Fruit fly (Drosophila melanogaster): Measurements from ENCODE around the gene AdamTS-B.

Gene AdamTS-B

DNA sequence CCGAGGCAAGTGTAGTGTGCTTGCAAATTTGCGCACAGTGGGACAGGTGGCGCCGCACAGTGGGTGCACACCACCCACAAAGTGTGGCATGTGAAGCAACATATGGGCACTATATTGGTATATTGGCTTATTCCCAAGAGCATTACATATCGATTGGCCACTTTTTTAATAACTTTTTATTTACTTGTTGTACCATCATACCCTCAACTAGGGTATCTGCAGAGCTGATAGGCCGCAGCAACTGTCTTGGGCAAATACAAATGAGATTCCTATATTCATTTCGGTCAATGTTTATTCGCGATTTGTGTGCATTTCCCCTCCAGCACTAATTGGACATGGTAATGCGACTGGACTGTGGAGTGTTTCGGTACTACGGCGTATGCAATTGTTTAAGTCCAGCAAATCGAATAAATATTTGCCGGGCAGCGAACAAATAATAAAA lies 26.4 kb downstream of the AdamTS-B start (continued):
- peak; percentile 64; the same call in 1 of the 2 replicates for TF ChIP-seq CG14014 (GFP tag; IDR thresholded peaks at IDR 0.05)
- TF ChIP-seq Side (GFP tag; optimal IDR thresholded peaks at IDR 0.05) = no peak
- peak; percentile 21 for TF ChIP-seq CG16863 (GFP tag; optimal IDR thresholded peaks at IDR 0.05)
- 0 out of 3 replicates have a peak, but pooled peaks have one; percentile 46 for TF ChIP-seq CG2889 (GFP tag; IDR thresholded peaks at IDR 0.05)
- TF ChIP-seq Bgb (GFP tag; IDR thresholded peaks at IDR 0.05; ENCODE audit: partially characterized antibody) = no peak
- TF ChIP-seq gro (GFP tag; optimal IDR thresholded peaks at IDR 0.05) = no peak
- TF ChIP-seq Pdp1 (GFP tag; optimal IDR thresholded peaks at IDR 0.05) = peak; percentile 45 to 64
- no peak for TF ChIP-seq CG10147 (GFP tag; optimal IDR thresholded peaks at IDR 0.05)
- TF ChIP-seq sob (GFP tag; IDR thresholded peaks at IDR 0.05) = peak; percentile 16; the same call in 1 of the 2 replicates
- peak; percentile 31 for TF ChIP-seq Fer3 (tag; optimal IDR thresholded peaks at IDR 0.05)
- peak; percentile 8 for TF ChIP-seq btn (GFP tag; optimal IDR thresholded peaks at IDR 0.05)
- TF ChIP-seq pho (GFP tag; optimal IDR thresholded peaks at IDR 0.05) = no peak
- TF ChIP-seq CG12659 (GFP tag; optimal IDR thresholded peaks at IDR 0.05) = no peak
- peak; percentile 64 for TF ChIP-seq wor (GFP tag; IDR thresholded peaks at IDR 0.05)
- TF ChIP-seq inv (GFP tag; IDR thresholded peaks at IDR 0.05; ENCODE audit: partially characterized antibody) = no peak
- peak; percentile 65 for TF ChIP-seq CG8944 (GFP tag; optimal IDR thresholded peaks at IDR 0.05)
- no peak for TF ChIP-seq cas (GFP tag; IDR thresholded peaks at IDR 0.05)
- TF ChIP-seq Rfx (GFP tag; IDR thresholded peaks at IDR 0.05) = peak; percentile 45; the same call in 1 of the 2 replicates
- TF ChIP-seq CG11560 (tag; IDR thresholded peaks at IDR 0.05) = no peak; the same call in 2 of the 3 replicates
- no peak for TF ChIP-seq luna (GFP tag; optimal IDR thresholded peaks at IDR 0.05)
- TF ChIP-seq CG1647 (GFP tag; optimal IDR thresholded peaks at IDR 0.05) = peak; percentile 1
- TF ChIP-seq CG12744 (GFP tag; optimal IDR thresholded peaks at IDR 0.05) = no peak
- TF ChIP-seq CG2875 (GFP tag; optimal IDR thresholded peaks at IDR 0.05) = peak; percentile 72
- no peak for TF ChIP-seq BEAF-32 (GFP tag; optimal IDR thresholded peaks at IDR 0.05)
- TF ChIP-seq CG3995 (GFP tag; optimal IDR thresholded peaks at IDR 0.05) = no peak
- TF ChIP-seq CG8089 (GFP tag; optimal IDR thresholded peaks at IDR 0.05) = peak; percentile 35
- peak; percentile 43 for TF ChIP-seq az2 (GFP tag; optimal IDR thresholded peaks at IDR 0.05)
- TF ChIP-seq CG4820 (GFP tag; optimal IDR thresholded peaks at IDR 0.05) = peak; percentile 23
- TF ChIP-seq Dad (GFP tag; optimal IDR thresholded peaks at IDR 0.05) = peak; percentile 7
- TF ChIP-seq CG13424 (tag; optimal IDR thresholded peaks at IDR 0.05) = peak; percentile 47
- peak; percentile 54; the same call in 1 of the 3 replicates for TF ChIP-seq ken (GFP tag; IDR thresholded peaks at IDR 0.05)
- peak; percentile 64 for TF ChIP-seq gsb-n (tag; optimal IDR thresholded peaks at IDR 0.05)
- TF ChIP-seq CG1233 (GFP tag; optimal IDR thresholded peaks at IDR 0.05) = peak; percentile 47
- peak; percentile 48 for TF ChIP-seq eyg (GFP tag; optimal IDR thresholded peaks at IDR 0.05)
- no peak for TF ChIP-seq TFAM (GFP tag; optimal IDR thresholded peaks at IDR 0.05)
- peak; percentile 5 for TF ChIP-seq zen (tag; optimal IDR thresholded peaks at IDR 0.05)
- TF ChIP-seq Ptx1 (GFP tag; IDR thresholded peaks at IDR 0.05) = peak; percentile 55
- peak; percentile 23 for TF ChIP-seq CTCF (GFP tag; optimal IDR thresholded peaks at IDR 0.05)
- peak; percentile 41 for TF ChIP-seq HLHmδ (GFP tag; optimal IDR thresholded peaks at IDR 0.05)
- TF ChIP-seq da (GFP tag; optimal IDR thresholded peaks at IDR 0.05) = no peak
- peak; percentile 56 for TF ChIP-seq unpg (GFP tag; optimal IDR thresholded peaks at IDR 0.05)
- no peak for TF ChIP-seq emc (GFP tag; optimal IDR thresholded peaks at IDR 0.05)
- peak; percentile 18 for TF ChIP-seq repo (GFP tag; optimal IDR thresholded peaks at IDR 0.05)
- peak; percentile 40 for TF ChIP-seq Lhr (GFP tag; optimal IDR thresholded peaks at IDR 0.05)
- TF ChIP-seq phol (tag; optimal IDR thresholded peaks at IDR 0.05) = peak; percentile 46
- TF ChIP-seq CG3281 (GFP tag; optimal IDR thresholded peaks at IDR 0.05) = no peak
- no peak for TF ChIP-seq CG1602 (GFP tag; optimal IDR thresholded peaks at IDR 0.05)
- no peak for TF ChIP-seq knrl (GFP tag; IDR thresholded peaks at IDR 0.05; ENCODE audit: partially characterized antibody)
- TF ChIP-seq Hr3 (GFP tag; optimal IDR thresholded peaks at IDR 0.05) = peak; percentile 19
- peak; percentile 20; the same call in 1 of the 2 replicates for TF ChIP-seq peb (GFP tag; IDR thresholded peaks at IDR 0.05)
- no peak for TF ChIP-seq C15 (GFP tag; IDR thresholded peaks at IDR 0.05)
- no peak for TF ChIP-seq fu2 (GFP tag; optimal IDR thresholded peaks at IDR 0.05)
